Fruit fly (Drosophila melanogaster): ENCODE measurements around the gene CG7203.

CG7203 gene

dm6 chr2L:7790081-7790447 lies 37.1 kb upstream of the CG7203 start:
- TF ChIP-seq Mnt (GFP tag; optimal IDR thresholded peaks at IDR 0.05) (no peak), CG5204 (GFP tag; optimal IDR thresholded peaks at IDR 0.05) (no peak), Clk (GFP tag; optimal IDR thresholded peaks at IDR 0.05) (no peak), CG7101 (tag; optimal IDR thresholded peaks at IDR 0.05) (no peak), CG14711 (tag; optimal IDR thresholded peaks at IDR 0.05) (no peak), kay (GFP tag; ENCODE audit: borderline replicate concordance) (no peak), CG11617 (GFP tag; optimal IDR thresholded peaks at IDR 0.05) (no peak), pad (GFP tag; optimal IDR thresholded peaks at IDR 0.05) (no peak), CG1620 (GFP tag; optimal IDR thresholded peaks at IDR 0.05) (no peak), CG7045 (GFP tag; optimal IDR thresholded peaks at IDR 0.05) (no peak), CG12768 (GFP tag; optimal IDR thresholded peaks at IDR 0.05) (no peak), cic (GFP tag; optimal IDR thresholded peaks at IDR 0.05) (no peak), toe (GFP tag; optimal IDR thresholded peaks at IDR 0.05) (no peak), tj (GFP tag; optimal IDR thresholded peaks at IDR 0.05) (no peak), cnc (optimal IDR thresholded peaks at IDR 0.05) (no peak)

- TF ChIP-seq cic (GFP tag; optimal IDR thresholded peaks at IDR 0.05) (no peak), Mnt (GFP tag; optimal IDR thresholded peaks at IDR 0.05) (peak; percentile 5), CG5204 (GFP tag; optimal IDR thresholded peaks at IDR 0.05) (no peak), kay (GFP tag; ENCODE audit: borderline replicate concordance) (peak; percentile 24)
These were observed 36.0 kb upstream of the CG7203 start for dm6 chr2L:7788952-7789466.

dm6 chr2L:7782788-7783401 lies 29.9 kb upstream of the CG7203 start, which contains the start of gene Brd7-9:
Gene Brd7-9, plus strand, starts transcription at chr2L:7782865.
- TF ChIP-seq CG33017 (tag; optimal IDR thresholded peaks at IDR 0.05) = no peak
- TF ChIP-seq tj (GFP tag; optimal IDR thresholded peaks at IDR 0.05) = peak; percentile 14
- TF ChIP-seq Clk (GFP tag; optimal IDR thresholded peaks at IDR 0.05) = no peak
- TF ChIP-seq pad (GFP tag; optimal IDR thresholded peaks at IDR 0.05) = peak; percentile 34
- peak; percentile 40 for TF ChIP-seq CG7101 (tag; optimal IDR thresholded peaks at IDR 0.05)
- TF ChIP-seq Mnt (GFP tag; optimal IDR thresholded peaks at IDR 0.05) = no peak
- TF ChIP-seq CG14711 (tag; optimal IDR thresholded peaks at IDR 0.05) = no peak
- no peak for TF ChIP-seq ovo (GFP tag; optimal IDR thresholded peaks at IDR 0.05)
- peak; percentile 24 for TF ChIP-seq CG12768 (GFP tag; optimal IDR thresholded peaks at IDR 0.05)
- no peak for TF ChIP-seq cnc (optimal IDR thresholded peaks at IDR 0.05)
- TF ChIP-seq Crg-1 (GFP tag; optimal IDR thresholded peaks at IDR 0.05) = no peak
- TF ChIP-seq Hr96 (GFP tag; optimal IDR thresholded peaks at IDR 0.05) = no peak
- TF ChIP-seq toe (GFP tag; optimal IDR thresholded peaks at IDR 0.05) = no peak
- TF ChIP-seq cic (GFP tag; optimal IDR thresholded peaks at IDR 0.05) = no peak
- TF ChIP-seq kay (GFP tag; ENCODE audit: borderline replicate concordance) = no peak
- TF ChIP-seq bab1 (GFP tag; optimal IDR thresholded peaks at IDR 0.05) = peak; percentile 22
- TF ChIP-seq CG11617 (GFP tag; optimal IDR thresholded peaks at IDR 0.05) = peak; percentile 55
- peak; percentile 40 for TF ChIP-seq CG7045 (GFP tag; optimal IDR thresholded peaks at IDR 0.05)
- TF ChIP-seq CG1620 (GFP tag; optimal IDR thresholded peaks at IDR 0.05) = no peak
- peak; percentile 10 for TF ChIP-seq CG5204 (GFP tag; optimal IDR thresholded peaks at IDR 0.05)

- TF ChIP-seq ovo (GFP tag; optimal IDR thresholded peaks at IDR 0.05) = no peak
- no peak for TF ChIP-seq CG33017 (tag; optimal IDR thresholded peaks at IDR 0.05)
- TF ChIP-seq CG14711 (tag; optimal IDR thresholded peaks at IDR 0.05) = no peak
- no peak for TF ChIP-seq CG5204 (GFP tag; optimal IDR thresholded peaks at IDR 0.05)
- TF ChIP-seq Crg-1 (GFP tag; optimal IDR thresholded peaks at IDR 0.05) = no peak
- no peak for TF ChIP-seq CG11617 (GFP tag; optimal IDR thresholded peaks at IDR 0.05)
- no peak for TF ChIP-seq CG7045 (GFP tag; optimal IDR thresholded peaks at IDR 0.05)
- TF ChIP-seq toe (GFP tag; optimal IDR thresholded peaks at IDR 0.05) = no peak
- no peak for TF ChIP-seq Mnt (GFP tag; optimal IDR thresholded peaks at IDR 0.05)
These were observed 28.2 kb upstream of the CG7203 start, which contains the start of gene CG7164 for dm6 chr2L:7781165-7781564. Gene CG7164, plus strand, starts transcription at chr2L:7781465.

- no peak for TF ChIP-seq CG5204 (GFP tag; optimal IDR thresholded peaks at IDR 0.05)
- no peak for TF ChIP-seq CG12768 (GFP tag; optimal IDR thresholded peaks at IDR 0.05)
- TF ChIP-seq cic (GFP tag; optimal IDR thresholded peaks at IDR 0.05) = peak; percentile 28
- no peak for TF ChIP-seq Mnt (GFP tag; optimal IDR thresholded peaks at IDR 0.05)
- TF ChIP-seq kay (GFP tag; ENCODE audit: borderline replicate concordance) = peak; percentile 41
- TF ChIP-seq cnc (optimal IDR thresholded peaks at IDR 0.05) = no peak
- no peak for TF ChIP-seq tj (GFP tag; optimal IDR thresholded peaks at IDR 0.05)
These were observed 26.8 kb upstream of the CG7203 start, which contains the start of gene Uro for dm6 chr2L:7779785-7780184. Gene Uro, plus strand, starts transcription at chr2L:7780085.

- TF ChIP-seq cnc (optimal IDR thresholded peaks at IDR 0.05) = no peak
- no peak for TF ChIP-seq kay (GFP tag; ENCODE audit: borderline replicate concordance)
These were observed 25.1 kb upstream of the CG7203 start, which contains the start of gene CG7179 for dm6 chr2L:7777979-7778692. Gene CG7179, minus strand, starts transcription at chr2L:7778029.

dm6 chr2L:7775260-7775659 lies 22.3 kb upstream of the CG7203 start:
- TF ChIP-seq CG5204 (GFP tag; optimal IDR thresholded peaks at IDR 0.05) = no peak
- TF ChIP-seq CG1620 (GFP tag; optimal IDR thresholded peaks at IDR 0.05) = no peak
- TF ChIP-seq cic (GFP tag; optimal IDR thresholded peaks at IDR 0.05) = peak; percentile 65
- TF ChIP-seq Hr96 (GFP tag; optimal IDR thresholded peaks at IDR 0.05) = no peak
- TF ChIP-seq CG7045 (GFP tag; optimal IDR thresholded peaks at IDR 0.05) = peak; percentile 53
- no peak for TF ChIP-seq Mnt (GFP tag; optimal IDR thresholded peaks at IDR 0.05)
- TF ChIP-seq Crg-1 (GFP tag; optimal IDR thresholded peaks at IDR 0.05) = no peak
- peak; percentile 0 for TF ChIP-seq CG7101 (tag; optimal IDR thresholded peaks at IDR 0.05)
- TF ChIP-seq Clk (GFP tag; optimal IDR thresholded peaks at IDR 0.05) = no peak
